Fruit fly (Drosophila melanogaster) whole organism, wandering third instar larva: ENCODE data around the gene haf.

Source experiments
- dmrt93B ChIP-seq: fragments of 200-800 bp; sonication (Bioruptor generic); optimal IDR thresholded peaks from 2 replicates; lab custom pipeline; 2018; ENCODE audit warnings: missing biosample characterization, mild to moderate bottlenecking, missing genetic modification characterization
- ey ChIP-seq: fragments of 200-800 bp; sonication (Bioruptor generic); optimal IDR thresholded peaks from 2 replicates; lab custom pipeline; 2016; ENCODE audit warnings: missing biosample characterization, missing genetic modification characterization
- jim ChIP-seq: fragments of 175-275, 200-325 bp; sonication (Bioruptor generic); optimal IDR thresholded peaks from 2 replicates; lab custom pipeline; 2016; ENCODE audit warnings: missing biosample characterization, mild to moderate bottlenecking, missing genetic modification characterization
- lola ChIP-seq: fragments of >200 bp; optimal IDR thresholded peaks from 2 replicates; lab custom pipeline; 2017; ENCODE audit warnings: missing biosample characterization, missing genetic modification characterization
- psq ChIP-seq: fragments of 200-800 bp; sonication (Bioruptor generic); optimal IDR thresholded peaks from 3 replicates; lab custom pipeline; 2017; ENCODE audit warnings: missing biosample characterization, mild to moderate bottlenecking, missing genetic modification characterization, moderate library complexity

DNA sequence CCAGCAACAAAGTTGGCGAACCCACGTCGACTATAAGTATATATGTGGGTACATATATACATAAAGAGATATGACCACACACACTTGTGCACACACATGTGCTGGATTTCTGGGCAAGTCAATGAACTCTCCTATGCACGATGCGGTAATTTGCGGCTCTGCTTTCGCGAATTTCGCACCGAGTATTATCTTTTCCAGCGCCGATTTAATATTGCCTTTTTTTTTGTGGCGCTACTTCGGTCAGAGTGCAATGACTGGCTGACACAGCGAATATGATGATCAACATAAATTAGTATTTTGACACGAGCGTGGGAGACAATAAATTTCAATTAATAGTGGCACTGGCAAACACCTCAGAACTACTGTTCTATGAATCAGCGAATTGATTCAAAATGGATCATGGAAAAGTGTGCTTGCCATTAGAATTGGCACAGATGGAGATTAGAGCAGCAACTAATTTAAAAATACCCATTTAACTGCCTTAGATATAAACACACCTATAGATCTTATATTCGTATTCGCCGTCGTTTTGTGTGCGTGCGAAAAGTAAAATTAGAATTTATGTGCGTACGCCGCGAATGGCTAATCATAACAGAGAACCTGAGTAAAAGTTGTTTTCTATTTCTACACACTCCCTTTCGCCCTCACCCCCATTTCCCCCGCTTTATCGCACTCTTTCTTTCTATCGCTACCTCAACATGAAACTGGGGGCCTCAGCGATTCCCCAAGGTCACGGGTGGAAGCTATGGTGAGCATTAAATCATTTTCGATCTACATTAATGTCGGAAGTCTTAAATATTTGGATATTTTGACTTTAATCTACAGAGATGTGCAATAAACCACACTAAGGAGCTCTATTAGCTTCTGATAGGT, 76.7 kb downstream of the haf start:
- no peak for TF ChIP-seq lola (GFP tag; lab: Kevin White, UChicago)
- no peak for TF ChIP-seq jim (GFP tag; lab: Kevin White, UChicago)
- no peak for TF ChIP-seq psq (GFP tag; lab: Kevin White, UChicago)
- TF ChIP-seq ey (GFP tag; lab: Kevin White, UChicago): no peak
- TF ChIP-seq dmrt93B: no peak
